Worm (Caenorhabditis elegans): ENCODE results near the gene R11F4.1.

DNA sequence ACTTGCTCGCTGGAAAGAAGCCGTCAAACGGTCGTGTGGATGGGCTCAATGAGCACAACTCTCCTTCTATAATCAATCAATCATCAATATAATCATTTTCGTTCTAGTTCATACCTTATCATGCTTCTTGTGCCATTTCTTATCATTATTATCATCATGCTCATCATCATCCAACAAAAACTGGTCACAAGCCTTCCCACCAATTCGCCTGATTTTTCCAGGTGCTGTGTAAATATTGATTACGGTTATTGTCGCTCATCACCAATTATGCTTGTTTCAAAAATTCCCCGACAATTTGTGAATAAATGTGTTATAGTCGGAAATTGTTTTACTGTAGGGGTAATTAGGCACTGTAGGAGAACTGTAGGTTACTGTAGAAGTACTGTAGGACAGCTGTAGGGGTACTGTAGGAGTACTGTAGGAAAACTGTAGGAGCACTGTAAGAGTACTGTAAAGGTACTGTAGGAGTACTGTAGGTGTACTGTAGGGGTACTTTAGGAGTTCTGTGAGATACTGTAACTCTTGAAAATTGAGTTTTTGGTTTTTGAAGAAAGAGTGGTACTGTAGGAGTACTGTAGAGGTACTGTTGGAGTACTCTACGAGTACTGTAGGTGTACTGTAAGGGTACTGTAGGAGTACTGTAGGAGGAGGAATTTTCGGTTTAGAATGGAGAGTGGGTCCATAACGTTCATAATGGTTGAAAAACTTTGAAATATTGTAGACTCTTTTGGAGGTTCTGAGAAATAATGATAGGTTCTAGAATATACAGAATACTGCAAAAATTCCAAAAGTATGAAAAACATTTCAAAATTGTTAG is 2.5 kb downstream of the R11F4.1 start:
- TF ChIP-seq klf-2 (GFP tag; conservative IDR thresholded peaks at IDR 0.05), result no peak
- TF ChIP-seq ztf-23 (GFP tag; IDR thresholded peaks at IDR 0.05), result no peak
- peak; percentile 20; the same call in 1 of the 2 replicates for TF ChIP-seq flt-1 (GFP tag; IDR thresholded peaks at IDR 0.05)
- no peak for TF ChIP-seq tab-1 (GFP tag; IDR thresholded peaks at IDR 0.05)
- no peak for TF ChIP-seq cog-1 (tag; optimal IDR thresholded peaks at IDR 0.05)
- TF ChIP-seq T22C8.4 (GFP tag; IDR thresholded peaks at IDR 0.05), result no peak
- no peak for TF ChIP-seq ztf-29 (GFP tag; IDR thresholded peaks at IDR 0.05)
- TF ChIP-seq ref-1 (GFP tag; conservative IDR thresholded peaks at IDR 0.05), result no peak
- no peak for TF ChIP-seq med-1 (GFP tag; optimal IDR thresholded peaks at IDR 0.05; ENCODE audit: insufficient read depth)
